Worm (Caenorhabditis elegans) whole organism, L4 larva: ENCODE measurements around the gene R11D1.13.

ENCODE experiments used
- F49E8.2 ChIP-seq: sonication (generic microtip); optimal IDR thresholded peaks from 2 replicates; lab custom pipeline; 2016; ENCODE audit warnings: missing compliant biosample characterization, mild to moderate bottlenecking, missing genetic modification characterization, borderline replicate concordance
- T20F7.1 ChIP-seq: fragments of 200-800 bp; sonication (Bioruptor generic); optimal IDR thresholded peaks from 2 replicates; lab custom pipeline; 2018; ENCODE audit warnings: mild to moderate bottlenecking, missing genetic modification characterization, missing compliant biosample characterization
- T26A8.4 ChIP-seq: fragments of 200-800 bp; sonication (Bioruptor generic); IDR thresholded peaks from 2 replicates; pipeline ENCODE4 v1.3.6; 2022; ENCODE audit warnings: missing genetic modification characterization, missing compliant biosample characterization
- Y75B8A.6 ChIP-seq: fragments of 200-800 bp; sonication (Bioruptor generic); IDR thresholded peaks from 2 replicates; pipeline ENCODE4 v1.3.6; 2022; ENCODE audit warnings: missing genetic modification reagents, missing genetic modification characterization, missing compliant biosample characterization
- ZK337.2 ChIP-seq: fragments of 200-800 bp; sonication (Bioruptor generic); IDR thresholded peaks from 2 replicates; pipeline ENCODE4 v1.3.6; 2022; ENCODE audit warnings: missing genetic modification reagents, missing genetic modification characterization, missing compliant biosample characterization
- aha-1 ChIP-seq: fragments of 150-350 bp; peaks from one replicate; lab custom pipeline; 2014; ENCODE audit warnings: missing biosample characterization, missing genetic modification characterization
- aly-2 ChIP-seq: sonication (generic microtip); optimal IDR thresholded peaks from 2 replicates; lab custom pipeline; 2018; ENCODE audit warnings: missing biosample characterization, missing genetic modification characterization
- ceh-20 ChIP-seq: fragments of 200-800 bp; sonication (Bioruptor generic); IDR thresholded peaks from 2 replicates; pipeline ENCODE4 v1.3.6; 2022; ENCODE audit warnings: missing genetic modification reagents, missing genetic modification characterization, missing compliant biosample characterization
- ceh-44 ChIP-seq: fragments of 200-800 bp; sonication (Bioruptor generic); IDR thresholded peaks from 2 replicates; pipeline ENCODE4 v1.3.6; 2022; ENCODE audit warnings: missing genetic modification reagents, missing genetic modification characterization, missing compliant biosample characterization
- ces-1 ChIP-seq: fragments of 150-350 bp; sonication (generic microtip); optimal IDR thresholded peaks from 4 replicates; lab custom pipeline; 2014; ENCODE audit warnings: missing biosample characterization, missing genetic modification reagents, missing genetic modification characterization
- cey-2 ChIP-seq: sonication (generic microtip); optimal IDR thresholded peaks from 3 replicates; lab custom pipeline; 2017; ENCODE audit warnings: missing genetic modification characterization, mild to moderate bottlenecking, missing compliant biosample characterization, antibody characterized with exemption, borderline replicate concordance; ENCODE audit not compliant: insufficient read depth
- daf-16 ChIP-seq, 3 experiments: sonication (generic microtip); optimal IDR thresholded peaks; 2 replicates each; lab custom pipeline; 2016 to 2017; ENCODE audit warnings: missing genetic modification characterization in 3 of 3, missing genetic modification reagents in 3 of 3, mild to moderate bottlenecking in 2 of 3, missing compliant biosample characterization in 2 of 3, missing biosample characterization in 1 of 3, moderate library complexity in 1 of 3
- daf-19 ChIP-seq: fragments of 200-800 bp; sonication (Bioruptor generic); conservative IDR thresholded peaks from 2 replicates; pipeline ENCODE4 v1.3.6; 2022; ENCODE audit warnings: missing genetic modification characterization, missing compliant biosample characterization
- dmd-6 ChIP-seq: fragments of 200-800 bp; sonication (Bioruptor generic); IDR thresholded peaks from 2 replicates; pipeline ENCODE4 v1.3.6; 2022; ENCODE audit warnings: missing genetic modification reagents, missing genetic modification characterization, missing compliant biosample characterization
- dmd-8 ChIP-seq: fragments of 200-800 bp; sonication (Bioruptor generic); IDR thresholded peaks from 2 replicates; pipeline ENCODE4 v1.3.6; 2022; ENCODE audit warnings: missing genetic modification characterization, missing compliant biosample characterization
- dmd-9 ChIP-seq: fragments of 200-800 bp; sonication (Bioruptor generic); IDR thresholded peaks from 2 replicates; pipeline ENCODE4 v1.3.6; 2022; ENCODE audit warnings: missing genetic modification reagents, missing genetic modification characterization, missing compliant biosample characterization
- dpl-1 ChIP-seq: fragments of 150-350 bp; optimal IDR thresholded peaks from 2 replicates; lab custom pipeline; 2014; ENCODE audit warnings: missing biosample characterization, missing genetic modification reagents, missing genetic modification characterization
- dve-1 ChIP-seq: sonication (generic microtip); optimal IDR thresholded peaks from 2 replicates; lab custom pipeline; 2017; ENCODE audit warnings: antibody characterized with exemption, mild to moderate bottlenecking, missing genetic modification characterization, missing compliant biosample characterization; ENCODE audit not compliant: insufficient read depth
- egl-43 ChIP-seq: fragments of 200-800 bp; sonication (Bioruptor generic); IDR thresholded peaks from 2 replicates; pipeline ENCODE4 v1.3.6; 2022; ENCODE audit warnings: missing genetic modification reagents, missing genetic modification characterization, missing compliant biosample characterization
- hlh-11 ChIP-seq: fragments of 200-800 bp; sonication (Bioruptor generic); optimal IDR thresholded peaks from 2 replicates; lab custom pipeline; 2018; ENCODE audit warnings: mild to moderate bottlenecking, missing genetic modification characterization, missing compliant biosample characterization
- hlh-30 ChIP-seq: sonication (generic microtip); optimal IDR thresholded peaks from 2 replicates; lab custom pipeline; 2017; ENCODE audit warnings: antibody characterized with exemption, mild to moderate bottlenecking, missing genetic modification characterization, missing compliant biosample characterization; ENCODE audit not compliant: insufficient read depth
- hmg-1.1 ChIP-seq: fragments of 200-800 bp; sonication (Bioruptor generic); IDR thresholded peaks from 2 replicates; pipeline ENCODE4 v1.3.6; 2022; ENCODE audit warnings: missing genetic modification reagents, missing genetic modification characterization, missing compliant biosample characterization
- jun-1 ChIP-seq: fragments of 150-350 bp; optimal IDR thresholded peaks from 2 replicates; lab custom pipeline; 2014; ENCODE audit warnings: missing biosample characterization, missing genetic modification reagents, missing genetic modification characterization
- lin-1 ChIP-seq: fragments of 200-800 bp; sonication (Bioruptor generic); IDR thresholded peaks from 2 replicates; pipeline ENCODE4 v1.3.6; 2022; ENCODE audit warnings: missing genetic modification reagents, missing genetic modification characterization, missing compliant biosample characterization
- lin-38 ChIP-seq: fragments of 200-800 bp; sonication (Bioruptor generic); IDR thresholded peaks from 2 replicates; pipeline ENCODE4 v1.3.6; 2022; ENCODE audit warnings: missing genetic modification reagents, missing genetic modification characterization, missing compliant biosample characterization
- lin-39 ChIP-seq: fragments of 150-350 bp; optimal IDR thresholded peaks from 2 replicates; lab custom pipeline; 2014; ENCODE audit warnings: missing biosample characterization, missing genetic modification reagents, missing genetic modification characterization
- lir-3 ChIP-seq: sonication (generic microtip); optimal IDR thresholded peaks from 2 replicates; lab custom pipeline; 2016; ENCODE audit warnings: mild to moderate bottlenecking, missing genetic modification characterization, missing compliant biosample characterization
- lsy-2 ChIP-seq, 2 experiments: fragments of 150-350 bp in 1 of 2; sonication (generic microtip) in 1 of 2; optimal IDR thresholded peaks; 2 replicates each; lab custom pipeline; 2014 to 2017; ENCODE audit warnings: missing biosample characterization in 2 of 2, missing genetic modification characterization in 2 of 2
- madf-5 ChIP-seq, 2 experiments: fragments of 200-800 bp; sonication (Bioruptor generic); IDR thresholded peaks; 2 replicates each; pipeline ENCODE4 v1.3.6; 2022; ENCODE audit warnings: missing compliant biosample characterization in 2 of 2, missing genetic modification characterization in 2 of 2
- mep-1 ChIP-seq: fragments of 150-350 bp; sonication (generic microtip); optimal IDR thresholded peaks from 3 replicates; lab custom pipeline; 2014; ENCODE audit warnings: missing biosample characterization, missing genetic modification characterization
- mes-2 ChIP-seq: sonication (generic microtip); optimal IDR thresholded peaks from 2 replicates; lab custom pipeline; 2016; ENCODE audit warnings: missing genotype, mild to moderate bottlenecking, missing genetic modification characterization, missing compliant biosample characterization; ENCODE audit not compliant: poor library complexity, severe bottlenecking
- nhr-76 ChIP-seq: fragments of 150-350 bp; optimal IDR thresholded peaks from 2 replicates; lab custom pipeline; 2014; ENCODE audit warnings: missing biosample characterization, missing genetic modification characterization
- snpc-1.2 ChIP-seq: fragments of 200-800 bp; sonication (Bioruptor generic); IDR thresholded peaks from 2 replicates; pipeline ENCODE4 v1.3.6; 2022; ENCODE audit warnings: missing genetic modification reagents, missing genetic modification characterization, missing compliant biosample characterization
- tra-1 ChIP-seq: fragments of 200-800 bp; sonication (Bioruptor generic); IDR thresholded peaks from 2 replicates; pipeline ENCODE4 v1.3.6; 2022; ENCODE audit warnings: missing genetic modification reagents, missing genetic modification characterization, missing compliant biosample characterization
- unc-130 ChIP-seq: sonication (generic microtip); optimal IDR thresholded peaks from 2 replicates; lab custom pipeline; 2016; ENCODE audit warnings: missing genetic modification reagents, missing genetic modification characterization, missing compliant biosample characterization
- zip-11 ChIP-seq: fragments of 200-800 bp; sonication (Bioruptor generic); IDR thresholded peaks from 2 replicates; pipeline ENCODE4 v1.3.6; 2022; ENCODE audit warnings: missing genetic modification characterization, missing compliant biosample characterization
- zip-2 ChIP-seq: fragments of 150-350 bp; optimal IDR thresholded peaks from 2 replicates; lab custom pipeline; 2014; ENCODE audit warnings: missing biosample characterization, missing genetic modification characterization

Gene R11D1.13

ce11 chrV:12752407-12752806, 25.5 kb downstream of the R11D1.13 start, which contains the start of gene C15C8.8:
C15C8.8 (minus strand) TSS chrV:12752507.
- TF ChIP-seq madf-5 (GFP tag; IDR thresholded peaks at IDR 0.05; lab: Robert Waterston, UW) = no peak
- no peak for TF ChIP-seq aly-2 (tag; lab: Kevin White, UChicago)
- no peak for TF ChIP-seq ces-1 (GFP tag; lab: Kevin White, UChicago)
- TF ChIP-seq jun-1 (tag; lab: Kevin White, UChicago) = no peak
- TF ChIP-seq lin-1 (GFP tag; lab: Robert Waterston, UW) = no peak
- TF ChIP-seq lsy-2 (tag; optimal IDR thresholded peaks at IDR 0.05; lab: Kevin White, UChicago) = no peak
- no peak for TF ChIP-seq daf-19 (GFP tag; lab: Robert Waterston, UW)
- no peak for TF ChIP-seq tra-1 (GFP tag; lab: Robert Waterston, UW)

DNA sequence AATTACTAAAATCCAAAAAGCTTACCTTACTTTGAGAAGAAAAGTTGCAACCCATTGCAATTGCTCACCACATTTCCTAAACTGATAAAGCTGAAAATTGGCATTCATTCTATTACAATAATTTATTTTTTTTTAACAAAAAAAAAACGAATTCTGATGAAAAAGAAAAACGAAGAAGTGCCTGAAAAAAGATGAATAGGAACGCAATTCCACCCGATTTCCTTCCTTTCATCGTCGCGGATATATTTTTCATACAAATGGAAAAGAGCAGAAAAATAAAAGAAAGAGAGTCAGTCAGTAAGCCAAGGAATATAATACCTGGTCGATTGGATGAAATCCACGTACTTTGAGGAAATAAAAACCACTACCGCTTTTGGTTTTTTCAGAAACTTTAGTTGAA, 27.9 kb downstream of the R11D1.13 start, which contains the start of gene gpa-13:
Gene gpa-13 (minus strand): TSS at position 101 of the 400 bp plus-strand sequence.
- TF ChIP-seq ces-1 (GFP tag; lab: Kevin White, UChicago) (no peak), mes-2 (tag; lab: Kevin White, UChicago) (no peak), dpl-1 (GFP tag; lab: Kevin White, UChicago) (no peak), zip-11 (GFP tag; lab: Robert Waterston, UW) (no peak), nhr-76 (tag; lab: Kevin White, UChicago) (no peak), ceh-44 (GFP tag; lab: Robert Waterston, UW) (no peak), lin-39 (tag; lab: Kevin White, UChicago) (no peak), egl-43 (GFP tag; lab: Robert Waterston, UW) (no peak), dmd-6 (GFP tag; lab: Robert Waterston, UW) (no peak), dve-1 (tag; lab: Kevin White, UChicago) (no peak), F49E8.2 (tag; lab: Kevin White, UChicago) (no peak)

DNA sequence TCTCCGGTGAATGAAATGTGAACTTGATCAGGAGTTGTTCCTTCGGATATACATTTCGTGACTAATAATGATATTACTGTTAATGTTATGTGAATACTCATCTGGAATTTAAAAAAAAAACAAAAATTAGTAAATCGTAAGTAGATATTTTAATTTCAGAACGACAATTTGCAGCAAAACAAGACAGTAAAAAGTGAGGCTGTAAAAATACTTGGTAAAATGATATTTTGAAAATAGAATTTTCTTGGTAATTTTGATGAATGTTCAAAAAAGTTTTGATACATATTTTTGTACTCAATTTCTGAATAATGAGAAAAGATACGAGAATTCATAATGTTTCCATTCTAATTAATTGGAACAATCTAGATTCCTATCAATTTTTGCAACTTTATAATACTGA, 32.7 kb downstream of the R11D1.13 start, which contains the start of gene papl-1:
Gene papl-1 (minus strand): TSS at position 101 of the 400 bp plus-strand sequence.
- TF ChIP-seq ZK337.2 (GFP tag; lab: Robert Waterston, UW) (no peak), mep-1 (no peak), madf-5 (GFP tag; IDR thresholded peaks at IDR 0.05; lab: Robert Waterston, UW) (no peak), lin-38 (no peak), cey-2 (tag; lab: Kevin White, UChicago) (no peak), ceh-20 (GFP tag; lab: Robert Waterston, UW) (no peak), hlh-11 (no peak), unc-130 (GFP tag; lab: Kevin White, UChicago) (no peak), lsy-2 (tag; optimal IDR thresholded peaks at IDR 0.05; lab: Kevin White, UChicago) (no peak), snpc-1.2 (GFP tag; lab: Robert Waterston, UW) (no peak), lin-1 (GFP tag; lab: Robert Waterston, UW) (no peak), Y75B8A.6 (GFP tag; lab: Robert Waterston, UW) (no peak)

DNA sequence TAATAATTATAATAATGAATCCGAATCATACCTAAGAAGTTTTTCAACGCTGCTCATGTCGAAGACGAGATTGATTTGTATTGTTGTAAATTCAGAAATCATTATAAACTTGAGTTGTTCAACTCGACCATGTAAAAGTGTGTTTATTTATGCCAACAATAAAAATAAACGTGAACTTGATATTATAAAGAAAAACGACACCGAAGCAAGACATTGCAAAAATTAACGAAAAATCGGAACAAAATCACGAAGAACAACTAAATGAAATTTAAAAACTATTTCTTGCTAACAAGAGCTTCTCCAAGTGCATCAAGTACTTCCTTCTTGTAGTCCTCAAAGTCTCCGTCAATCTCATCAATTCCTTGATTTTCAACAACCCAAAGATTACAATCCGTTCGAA, 34.0 kb downstream of the R11D1.13 start, which contains the start of gene F18E2.15:
Gene F18E2.15 (minus strand): TSS at position 101 of the 400 bp plus-strand sequence.
- TF ChIP-seq aha-1 (tag; lab: Kevin White, UChicago) = no peak
- TF ChIP-seq, all 104 proteins: peak for 0

DNA sequence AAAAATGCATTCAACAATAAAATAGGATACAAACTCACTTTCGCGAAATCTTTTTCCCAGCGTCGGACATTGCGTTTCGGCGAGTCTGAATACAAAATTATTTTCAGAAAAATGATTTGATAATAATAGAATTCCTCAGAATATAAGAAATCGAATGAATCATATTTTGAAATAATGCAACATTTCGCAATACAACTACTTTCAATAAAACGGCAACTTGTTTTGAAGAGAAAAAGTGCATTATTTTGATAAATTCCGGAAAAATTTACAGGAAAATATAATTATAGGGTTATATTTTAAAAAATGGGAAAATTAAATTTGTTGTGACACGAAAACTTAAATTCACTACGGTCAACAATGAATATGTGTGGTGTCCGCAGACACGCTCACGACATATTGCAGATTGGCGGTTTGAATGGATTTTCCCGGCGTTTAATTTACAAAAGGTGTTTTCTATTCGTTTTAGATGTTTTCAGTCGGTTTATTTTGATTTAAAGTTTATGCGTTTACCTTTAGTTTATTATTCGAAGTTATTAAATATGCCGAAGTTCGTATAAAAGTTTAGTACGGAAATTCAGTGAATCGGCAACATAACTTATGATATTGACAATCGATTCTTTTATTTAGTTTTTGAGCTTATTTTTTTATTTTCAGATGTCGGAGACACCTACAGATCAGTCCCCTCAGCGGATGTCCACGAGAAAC, 36.5 kb downstream of the R11D1.13 start, which contains the start of the genes abcf-1 and scc-3:
Gene abcf-1 (minus strand): TSS at position 85 of the 705 bp plus-strand sequence.
Gene scc-3 (plus strand): TSS at position 655 of the 705 bp plus-strand sequence.
- no peak for TF ChIP-seq dmd-9 (GFP tag; lab: Robert Waterston, UW)
- TF ChIP-seq hlh-30 (tag; lab: Kevin White, UChicago) = peak; percentile 23
- TF ChIP-seq dmd-8 = no peak
- TF ChIP-seq lir-3 (tag; lab: Kevin White, UChicago) = no peak
- no peak for TF ChIP-seq daf-16 (GFP tag; optimal IDR thresholded peaks at IDR 0.05; lab: Kevin White, UChicago)
- TF ChIP-seq daf-16 (tag; optimal IDR thresholded peaks at IDR 0.05; lab: Kevin White, UChicago) = peak; percentile 60
- peak; percentile 84 for TF ChIP-seq zip-2 (tag; lab: Kevin White, UChicago)
- no peak for TF ChIP-seq hmg-1.1
- TF ChIP-seq T20F7.1 = peak; percentile 27
- no peak for TF ChIP-seq aly-2 (tag; lab: Kevin White, UChicago)
- TF ChIP-seq daf-19 (GFP tag; lab: Robert Waterston, UW) = no peak
- no peak for TF ChIP-seq T26A8.4
- TF ChIP-seq dpl-1 (GFP tag; lab: Kevin White, UChicago) = peak; percentile 32
- TF ChIP-seq lsy-2 (tag; optimal IDR thresholded peaks at IDR 0.05; lab: Kevin White, UChicago) = peak in 1 of 2 experiments; percentile 96
- no peak for TF ChIP-seq F49E8.2 (tag; lab: Kevin White, UChicago)
